Fruit fly (Drosophila melanogaster) whole organism, prepupa: ENCODE results near the gene CG11999.

Experiments
- CG10631 ChIP-seq: fragments of 200-800 bp; sonication (Bioruptor generic); optimal IDR thresholded peaks from 2 replicates; lab custom pipeline; 2016; ENCODE audit warnings: missing biosample characterization, missing genetic modification characterization
- CG11294 ChIP-seq: fragments of 200-800 bp; sonication (Bioruptor generic); IDR thresholded peaks from 2 replicates; pipeline ENCODE4 v1.3.6; 2022; ENCODE audit warnings: missing biosample characterization, missing genetic modification characterization
- CG11762 ChIP-seq: fragments of 200-800 bp; sonication (Bioruptor generic); optimal IDR thresholded peaks from 3 replicates; lab custom pipeline; 2016; ENCODE audit warnings: missing biosample characterization, missing genetic modification characterization; ENCODE audit not compliant: insufficient read depth
- CG11902 ChIP-seq: fragments of 200-800 bp; sonication (Bioruptor generic); optimal IDR thresholded peaks from 3 replicates; lab custom pipeline; 2016; ENCODE audit warnings: missing biosample characterization, missing genetic modification characterization
- CG15336 ChIP-seq: fragments of 200-800 bp; sonication (Bioruptor generic); IDR thresholded peaks from 2 replicates; pipeline ENCODE4 v1.3.6; 2022; ENCODE audit warnings: missing biosample characterization, missing genetic modification characterization
- CG1621 ChIP-seq: fragments of 200-800 bp; sonication (Bioruptor generic); optimal IDR thresholded peaks from 3 replicates; lab custom pipeline; 2018; ENCODE audit warnings: missing biosample characterization, mild to moderate bottlenecking, missing genetic modification characterization
- CG16779 ChIP-seq: fragments of 200-800 bp; sonication (Bioruptor generic); optimal IDR thresholded peaks from 3 replicates; lab custom pipeline; 2017; ENCODE audit warnings: missing biosample characterization, mild to moderate bottlenecking, missing genetic modification characterization
- CG3032 ChIP-seq: fragments of 200-800 bp; optimal IDR thresholded peaks from 2 replicates; lab custom pipeline; 2019; ENCODE audit warnings: missing biosample characterization, mild to moderate bottlenecking, missing genetic modification characterization, moderate library complexity
- CG32006 ChIP-seq: fragments of 200-800 bp; sonication (Bioruptor generic); optimal IDR thresholded peaks from 3 replicates; lab custom pipeline; 2017; ENCODE audit warnings: missing biosample characterization, mild to moderate bottlenecking, missing genetic modification characterization
- CG34406 ChIP-seq: fragments of 200-800 bp; sonication (Bioruptor generic); optimal IDR thresholded peaks from 3 replicates; lab custom pipeline; 2016; ENCODE audit warnings: missing biosample characterization, missing genetic modification characterization
- CG6163 ChIP-seq: fragments of 200-800 bp; sonication (Bioruptor generic); IDR thresholded peaks from 3 replicates; pipeline ENCODE4 v1.3.6; 2022; ENCODE audit warnings: missing biosample characterization, missing genetic modification characterization
- CG6276 ChIP-seq: fragments of 200-800 bp; sonication (Bioruptor generic); optimal IDR thresholded peaks from 2 replicates; lab custom pipeline; 2017; ENCODE audit warnings: missing biosample characterization, mild to moderate bottlenecking, missing genetic modification characterization
- CG6792 ChIP-seq: fragments of 200-800 bp; sonication (Bioruptor generic); optimal IDR thresholded peaks from 3 replicates; lab custom pipeline; 2016; ENCODE audit warnings: missing biosample characterization, missing genetic modification characterization
- CG6808 ChIP-seq: fragments of 200-800 bp; sonication (Bioruptor generic); optimal IDR thresholded peaks from 3 replicates; lab custom pipeline; 2017; ENCODE audit warnings: missing biosample characterization, missing genetic modification characterization, mild to moderate bottlenecking, moderate library complexity, missing genetic modification reagents
- CG6854 ChIP-seq: fragments of 200-800 bp; sonication (Bioruptor generic); optimal IDR thresholded peaks from 2 replicates; lab custom pipeline; 2017; ENCODE audit warnings: missing biosample characterization, mild to moderate bottlenecking, missing genetic modification characterization
- CG7368 ChIP-seq: fragments of 200-800 bp; sonication (Bioruptor generic); optimal IDR thresholded peaks from 3 replicates; lab custom pipeline; 2016; ENCODE audit warnings: missing biosample characterization, missing genetic modification characterization
- CG8319 ChIP-seq: fragments of 200-800 bp; sonication (Bioruptor generic); optimal IDR thresholded peaks from 3 replicates; lab custom pipeline; 2016; ENCODE audit warnings: missing biosample characterization, missing genetic modification characterization
- CG8632 ChIP-seq: fragments of 200-800 bp; sonication (Bioruptor generic); optimal IDR thresholded peaks from 3 replicates; lab custom pipeline; 2016; ENCODE audit warnings: missing biosample characterization, missing genetic modification characterization
- Eip75B ChIP-seq: fragments of 200-800 bp; sonication (Bioruptor generic); optimal IDR thresholded peaks from 3 replicates; lab custom pipeline; 2016; ENCODE audit warnings: missing biosample characterization, missing genetic modification characterization
- Eip78C ChIP-seq: fragments of 200-800 bp; sonication (Bioruptor generic); peaks from one replicate; lab custom pipeline; 2016; ENCODE audit warnings: missing biosample characterization, missing genetic modification characterization
- Eip93F ChIP-seq: fragments of 200-800 bp; sonication (Bioruptor generic); optimal IDR thresholded peaks from 2 replicates; lab custom pipeline; 2016; ENCODE audit warnings: missing biosample characterization, mild to moderate bottlenecking, missing genetic modification characterization
- Ets21C ChIP-seq: fragments of 200-800 bp; sonication (Bioruptor generic); optimal IDR thresholded peaks from 3 replicates; lab custom pipeline; 2016; ENCODE audit warnings: missing biosample characterization, missing genetic modification characterization
- Ets96B ChIP-seq: fragments of 200-800 bp; optimal IDR thresholded peaks from 2 replicates; lab custom pipeline; 2019; ENCODE audit warnings: missing biosample characterization, mild to moderate bottlenecking, missing genetic modification characterization, moderate library complexity
- Hr38 ChIP-seq: sonication (Bioruptor generic); optimal IDR thresholded peaks from 2 replicates; lab custom pipeline; 2016; ENCODE audit warnings: missing biosample characterization, missing genetic modification characterization
- Hr39 ChIP-seq: fragments of 200-800 bp; sonication (Bioruptor generic); optimal IDR thresholded peaks from 2 replicates; lab custom pipeline; 2016; ENCODE audit warnings: missing biosample characterization, missing genetic modification characterization
- Hr4 ChIP-seq: fragments of 200-800 bp; sonication (Bioruptor generic); optimal IDR thresholded peaks from 3 replicates; lab custom pipeline; 2016; ENCODE audit warnings: missing biosample characterization, missing genetic modification characterization
- Lpt ChIP-seq: fragments of 200-800 bp; sonication (Bioruptor generic); optimal IDR thresholded peaks from 3 replicates; lab custom pipeline; 2016; ENCODE audit warnings: missing biosample characterization, missing genetic modification characterization
- Met ChIP-seq: fragments of 200-800 bp; sonication (Bioruptor generic); optimal IDR thresholded peaks from 3 replicates; lab custom pipeline; 2016; ENCODE audit warnings: missing biosample characterization, missing genetic modification characterization
- Smox ChIP-seq: fragments of 200-800 bp; sonication (Bioruptor generic); optimal IDR thresholded peaks from 3 replicates; lab custom pipeline; 2016; ENCODE audit warnings: missing biosample characterization, missing genetic modification characterization
- Sox102F ChIP-seq: fragments of 200-800 bp; sonication (Bioruptor generic); optimal IDR thresholded peaks from 2 replicates; lab custom pipeline; 2016; ENCODE audit warnings: missing biosample characterization, mild to moderate bottlenecking, missing genetic modification characterization
- achi ChIP-seq: fragments of 200-800 bp; sonication (Bioruptor generic); optimal IDR thresholded peaks from 3 replicates; lab custom pipeline; 2016; ENCODE audit warnings: missing biosample characterization, missing genetic modification characterization
- acj6 ChIP-seq: fragments of 200-800 bp; sonication (Bioruptor generic); optimal IDR thresholded peaks from 3 replicates; lab custom pipeline; 2016; ENCODE audit warnings: missing biosample characterization, missing genetic modification characterization
- cyc ChIP-seq: fragments of 200-800 bp; sonication (Bioruptor generic); optimal IDR thresholded peaks from 3 replicates; lab custom pipeline; 2016; ENCODE audit warnings: missing biosample characterization, missing genetic modification characterization
- dac ChIP-seq: fragments of 200-800 bp; sonication (Bioruptor generic); optimal IDR thresholded peaks from 2 replicates; lab custom pipeline; 2017; ENCODE audit warnings: missing biosample characterization, mild to moderate bottlenecking, missing genetic modification characterization
- dsx ChIP-seq: fragments of 200-800 bp; optimal IDR thresholded peaks from 3 replicates; lab custom pipeline; 2019; ENCODE audit warnings: missing biosample characterization, mild to moderate bottlenecking, missing genetic modification characterization, moderate library complexity; ENCODE audit not compliant: poor library complexity, severe bottlenecking
- eg ChIP-seq: fragments of 200-800 bp; sonication (Bioruptor generic); IDR thresholded peaks from 3 replicates; pipeline ENCODE4 v1.3.6; 2022; ENCODE audit warnings: missing biosample characterization, missing genetic modification characterization
- fd59A ChIP-seq: fragments of 200-800 bp; sonication (Bioruptor generic); optimal IDR thresholded peaks from 2 replicates; lab custom pipeline; 2017; ENCODE audit warnings: missing biosample characterization, mild to moderate bottlenecking, missing genetic modification characterization, missing genetic modification reagents
- lz ChIP-seq: fragments of 200-800 bp; sonication (Bioruptor generic); optimal IDR thresholded peaks from 3 replicates; lab custom pipeline; 2016; ENCODE audit warnings: missing biosample characterization, missing genetic modification characterization
- net ChIP-seq: fragments of 200-800 bp; sonication (Bioruptor generic); optimal IDR thresholded peaks from 3 replicates; lab custom pipeline; 2016; ENCODE audit warnings: missing biosample characterization, missing genetic modification characterization
- pdm3 ChIP-seq: fragments of 200-800 bp; sonication (Bioruptor generic); optimal IDR thresholded peaks from 3 replicates; lab custom pipeline; 2016; ENCODE audit warnings: missing biosample characterization, missing genetic modification characterization
- salr ChIP-seq, 2 experiments: fragments of 200-800 bp; sonication (Bioruptor generic); optimal IDR thresholded peaks; 3 replicates each; lab custom pipeline; 2016 to 2018; ENCODE audit warnings: missing biosample characterization in 2 of 2, missing genetic modification characterization in 2 of 2, mild to moderate bottlenecking in 1 of 2
- ss ChIP-seq, 2 experiments: fragments of 200-800 bp; sonication (Bioruptor generic); optimal IDR thresholded peaks; 2 replicates in 1 of 2; 3 replicates in 1 of 2; lab custom pipeline; 2017 to 2018; ENCODE audit warnings: mild to moderate bottlenecking in 2 of 2, missing biosample characterization in 2 of 2, missing genetic modification characterization in 2 of 2, moderate library complexity in 1 of 2
- svp ChIP-seq: fragments of 200-800 bp; sonication (Bioruptor generic); peaks from one replicate; lab custom pipeline; 2016; ENCODE audit warnings: missing biosample characterization, missing genetic modification characterization
- topi ChIP-seq: fragments of 200-800 bp; sonication (Bioruptor generic); optimal IDR thresholded peaks from 3 replicates; lab custom pipeline; 2016; ENCODE audit warnings: missing biosample characterization, missing genetic modification characterization
- vri ChIP-seq: fragments of 200-800 bp; sonication (Bioruptor generic); optimal IDR thresholded peaks from 3 replicates; lab custom pipeline; 2016; ENCODE audit warnings: missing biosample characterization, mild to moderate bottlenecking, missing genetic modification characterization

Gene CG11999

DNA sequence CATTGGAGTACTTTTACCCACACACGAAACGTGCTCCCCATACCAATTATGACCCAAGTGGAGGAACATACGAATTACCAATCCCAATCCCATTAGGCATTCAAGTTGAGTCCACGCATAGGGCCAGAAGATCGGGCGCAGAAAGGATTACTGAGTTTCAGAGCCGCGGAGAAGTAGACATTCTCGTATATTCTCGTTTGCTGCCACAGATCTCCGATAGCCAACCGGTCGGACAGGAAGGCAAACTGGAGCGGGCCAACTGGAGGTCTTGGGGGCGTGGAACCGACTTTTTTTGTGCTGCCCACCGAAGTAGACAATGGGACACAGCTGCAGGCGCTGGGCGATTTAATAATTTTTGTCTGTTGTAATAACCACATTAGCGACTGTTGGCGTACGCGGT lies 34.5 kb upstream of the CG11999 start:
- TF ChIP-seq cyc (GFP tag; lab: Kevin White, UChicago) = no peak
- TF ChIP-seq CG1621 (tag; lab: Kevin White, UChicago) = peak; percentile 32
- TF ChIP-seq ss (GFP tag; optimal IDR thresholded peaks at IDR 0.05; lab: Kevin White, UChicago) = peak; percentile 35 to 37

DNA sequence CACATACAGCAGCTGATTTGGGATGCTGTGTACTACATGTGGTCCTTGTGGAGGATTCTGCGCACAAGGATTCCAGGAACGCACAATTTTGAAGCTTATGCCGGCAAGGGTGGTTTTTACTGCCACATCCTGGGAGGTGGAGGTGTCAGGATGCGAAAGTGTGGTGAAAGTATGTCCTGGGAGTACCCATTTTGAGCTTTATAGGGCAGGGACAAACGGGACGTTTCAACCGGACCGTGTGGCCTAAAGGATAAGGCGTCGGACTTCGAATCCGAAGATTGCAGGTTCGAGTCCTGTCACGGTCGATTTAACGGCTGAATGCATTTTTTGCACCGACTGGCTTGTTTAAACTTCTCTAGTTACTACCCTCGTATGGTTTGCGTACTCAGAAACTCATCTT lies 33.4 kb upstream of the CG11999 start:
- TF ChIP-seq CG6808 (GFP tag; lab: Kevin White, UChicago) = no peak
- no peak for TF ChIP-seq Met
- no peak for TF ChIP-seq CG6163 (GFP tag; lab: Robert Waterston, UW)
- no peak for TF ChIP-seq CG7368
- TF ChIP-seq achi (GFP tag; lab: Kevin White, UChicago) = no peak
- TF ChIP-seq CG6792 = no peak

DNA sequence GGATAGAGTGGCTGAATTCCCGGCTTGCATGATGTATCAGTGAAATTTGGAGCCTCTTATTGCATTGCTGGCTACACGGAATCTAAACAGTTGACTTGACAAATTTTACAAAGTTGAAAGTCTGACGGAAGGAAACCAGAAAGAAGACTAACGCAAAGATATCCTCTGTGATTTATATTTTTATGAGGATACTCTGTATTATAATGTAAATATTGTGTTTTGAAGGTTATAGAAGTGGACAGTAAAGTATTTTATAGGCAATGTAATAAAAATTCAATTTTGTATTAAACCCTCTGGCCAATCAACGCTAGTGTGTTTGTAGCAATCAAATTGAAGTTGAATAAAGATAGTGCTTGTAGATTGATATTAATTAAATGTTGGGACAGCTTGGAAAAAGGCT lies 33.0 kb upstream of the CG11999 start, which contains the start of gene CG14668:
CG14668 (minus strand) TSS at position 101 of the 400 bp plus-strand sequence.
- no peak for TF ChIP-seq CG11294 (GFP tag; lab: Robert Waterston, UW)
- no peak for TF ChIP-seq dsx (GFP tag; lab: Kevin White, UChicago)
- TF ChIP-seq CG15336 (GFP tag; lab: Robert Waterston, UW) = no peak
- no peak for TF ChIP-seq CG11762 (GFP tag; lab: Kevin White, UChicago)
- TF ChIP-seq cyc (GFP tag; lab: Kevin White, UChicago) = no peak
- TF ChIP-seq eg (GFP tag; lab: Robert Waterston, UW) = no peak
- no peak for TF ChIP-seq Sox102F (GFP tag; lab: Kevin White, UChicago)
- no peak for TF ChIP-seq vri (GFP tag; lab: Kevin White, UChicago)
- no peak for TF ChIP-seq svp
- TF ChIP-seq CG7368 = no peak
- no peak for TF ChIP-seq Hr4 (GFP tag; lab: Kevin White, UChicago)
- TF ChIP-seq CG6792 = no peak
- TF ChIP-seq Ets21C (GFP tag; lab: Kevin White, UChicago) = no peak
- no peak for TF ChIP-seq topi (GFP tag; lab: Kevin White, UChicago)
- no peak for TF ChIP-seq Met

dm6 chr3R:5385761-5386160 lies 31.2 kb upstream of the CG11999 start:
- TF ChIP-seq CG10631 (no peak), CG8319 (GFP tag; lab: Kevin White, UChicago) (no peak), Eip93F (no peak), CG11294 (GFP tag; lab: Robert Waterston, UW) (no peak), Eip75B (GFP tag; lab: Kevin White, UChicago) (peak; percentile 39), Hr39 (GFP tag; lab: Kevin White, UChicago) (no peak), CG3032 (no peak), CG6792 (no peak), cyc (GFP tag; lab: Kevin White, UChicago) (no peak), CG34406 (GFP tag; lab: Kevin White, UChicago) (no peak), topi (GFP tag; lab: Kevin White, UChicago) (no peak), CG8632 (no peak), CG11902 (GFP tag; lab: Kevin White, UChicago) (no peak), CG6808 (GFP tag; lab: Kevin White, UChicago) (peak; percentile 43), Lpt (GFP tag; lab: Kevin White, UChicago) (no peak), CG32006 (GFP tag; lab: Kevin White, UChicago) (no peak), Ets96B (tag; lab: Kevin White, UChicago) (no peak), eg (GFP tag; lab: Robert Waterston, UW) (no peak), lz (no peak), pdm3 (GFP tag; lab: Kevin White, UChicago) (peak; percentile 25), CG15336 (GFP tag; lab: Robert Waterston, UW) (no peak), Met (no peak), CG6276 (GFP tag; lab: Kevin White, UChicago) (no peak), acj6 (GFP tag; lab: Kevin White, UChicago) (no peak), Hr38 (GFP tag; lab: Kevin White, UChicago) (no peak), CG6854 (no peak), fd59A (GFP tag; lab: Kevin White, UChicago) (no peak), Sox102F (GFP tag; lab: Kevin White, UChicago) (no peak), dac (GFP tag; lab: Kevin White, UChicago) (no peak), dsx (GFP tag; lab: Kevin White, UChicago) (no peak), Eip78C (GFP tag; lab: Kevin White, UChicago) (peak; percentile 78), Smox (GFP tag; lab: Kevin White, UChicago) (no peak), ss (GFP tag; optimal IDR thresholded peaks at IDR 0.05; lab: Kevin White, UChicago) (peak; percentile 16 to 37), CG1621 (tag; lab: Kevin White, UChicago) (no peak), net (no peak), salr (GFP tag; optimal IDR thresholded peaks at IDR 0.05; lab: Kevin White, UChicago) (no peak), CG16779 (tag; lab: Kevin White, UChicago) (no peak)
